Fruit fly (Drosophila melanogaster) whole organism, pupa: ENCODE measurements around the gene CG43246.

Source experiments
- CG10348 ChIP-seq: fragments of 200-800 bp; sonication (Bioruptor generic); IDR thresholded peaks from 2 replicates; pipeline ENCODE4 v1.3.6; 2022; ENCODE audit warnings: missing biosample characterization, missing genetic modification characterization
- CG12605 ChIP-seq: fragments of 200-800 bp; sonication (Bioruptor generic); IDR thresholded peaks from 2 replicates; pipeline ENCODE4 v1.3.6; 2022; ENCODE audit warnings: missing biosample characterization, missing genetic modification characterization
- CG13204 ChIP-seq: fragments of 200-800 bp; sonication (Bioruptor generic); optimal IDR thresholded peaks from 2 replicates; lab custom pipeline; 2018; ENCODE audit warnings: missing biosample characterization, mild to moderate bottlenecking, missing genetic modification characterization, moderate library complexity
- CG14655 ChIP-seq: fragments of 200-800 bp; sonication (Bioruptor generic); optimal IDR thresholded peaks from 3 replicates; lab custom pipeline; 2017; ENCODE audit warnings: mild to moderate bottlenecking, missing biosample characterization, missing genetic modification reagents, missing genetic modification characterization
- CG15710 ChIP-seq: fragments of 200-800 bp; sonication (Bioruptor generic); optimal IDR thresholded peaks from 2 replicates; lab custom pipeline; 2018; ENCODE audit warnings: missing biosample characterization, mild to moderate bottlenecking, missing genetic modification characterization, moderate library complexity
- CG17806 ChIP-seq: fragments of 200-800 bp; sonication (Bioruptor generic); optimal IDR thresholded peaks from 2 replicates; lab custom pipeline; 2018; ENCODE audit warnings: missing biosample characterization, mild to moderate bottlenecking, missing genetic modification characterization, moderate library complexity
- CG32121 ChIP-seq: fragments of 200-800 bp; sonication (Bioruptor generic); IDR thresholded peaks from 2 replicates; pipeline ENCODE4 v1.3.6; 2022; ENCODE audit warnings: missing biosample characterization, missing genetic modification characterization
- CG34367 ChIP-seq: fragments of 200-800 bp; sonication (Bioruptor generic); optimal IDR thresholded peaks from 2 replicates; lab custom pipeline; 2018; ENCODE audit warnings: missing biosample characterization, mild to moderate bottlenecking, missing genetic modification characterization
- CG4496 ChIP-seq: fragments of 200-800 bp; sonication (Bioruptor generic); IDR thresholded peaks from 3 replicates; pipeline ENCODE4 v1.3.6; 2022; ENCODE audit warnings: missing biosample characterization, missing genetic modification characterization
- CG8159 ChIP-seq: fragments of 200-800 bp; sonication (Bioruptor generic); optimal IDR thresholded peaks from 3 replicates; lab custom pipeline; 2018; ENCODE audit warnings: missing biosample characterization, mild to moderate bottlenecking, missing genetic modification characterization, moderate library complexity
- CG8301 ChIP-seq: fragments of 200-800 bp; sonication (Bioruptor generic); optimal IDR thresholded peaks from 2 replicates; lab custom pipeline; 2018; ENCODE audit warnings: missing biosample characterization, mild to moderate bottlenecking, missing genetic modification characterization
- CG9948 ChIP-seq: fragments of 200-800 bp; sonication (Bioruptor generic); optimal IDR thresholded peaks from 2 replicates; lab custom pipeline; 2018; ENCODE audit warnings: missing biosample characterization, mild to moderate bottlenecking, missing genetic modification characterization, moderate library complexity
- D1 ChIP-seq: fragments of 200-800 bp; sonication (Bioruptor generic); optimal IDR thresholded peaks from 2 replicates; lab custom pipeline; 2018; ENCODE audit warnings: missing biosample characterization, mild to moderate bottlenecking, missing genetic modification characterization, moderate library complexity
- EcR ChIP-seq: fragments of 200-800 bp; sonication (Bioruptor generic); optimal IDR thresholded peaks from 3 replicates; lab custom pipeline; 2019; ENCODE audit warnings: missing biosample characterization, missing genetic modification characterization, mild to moderate bottlenecking, moderate library complexity, missing genetic modification reagents
- Ets98B ChIP-seq: fragments of 200-800 bp; sonication (Bioruptor generic); IDR thresholded peaks from 2 replicates; pipeline ENCODE4 v1.3.6; 2022; ENCODE audit warnings: missing biosample characterization, missing genetic modification characterization
- Pif1A ChIP-seq: fragments of 200-800 bp; sonication (Bioruptor generic); optimal IDR thresholded peaks from 3 replicates; lab custom pipeline; 2016; ENCODE audit warnings: missing biosample characterization, missing genetic modification characterization
- Pif1B ChIP-seq: fragments of 200-800 bp; sonication (Bioruptor generic); optimal IDR thresholded peaks from 3 replicates; lab custom pipeline; 2016; ENCODE audit warnings: missing biosample characterization, missing genetic modification characterization
- Snoo ChIP-seq: fragments of 200-800 bp; sonication (Bioruptor generic); optimal IDR thresholded peaks from 3 replicates; lab custom pipeline; 2017; ENCODE audit warnings: missing biosample characterization, mild to moderate bottlenecking, missing genetic modification characterization, inconsistent platforms
- fd96Ca ChIP-seq: fragments of 200-800 bp; sonication (Bioruptor generic); IDR thresholded peaks from 3 replicates; pipeline ENCODE4 v1.3.6; 2022; ENCODE audit warnings: missing biosample characterization, missing genetic modification characterization
- gl ChIP-seq: fragments of 200-800 bp; sonication (Bioruptor generic); optimal IDR thresholded peaks from 2 replicates; lab custom pipeline; 2018; ENCODE audit warnings: missing biosample characterization, mild to moderate bottlenecking, missing genetic modification characterization
- rn ChIP-seq: fragments of 200-800 bp; sonication (Bioruptor generic); IDR thresholded peaks from 2 replicates; pipeline ENCODE4 v1.3.6; 2022; ENCODE audit warnings: missing biosample characterization, missing genetic modification characterization

The CG43246 gene

dm6 chr3L:14546918-14547533 is 10.6 kb downstream of the CG43246 start:
- TF ChIP-seq EcR (GFP tag; lab: Kevin White, UChicago): peak; percentile 0
- TF ChIP-seq CG32121 (GFP tag; lab: Robert Waterston, UW): no peak

dm6 chr3L:14547811-14548765 is 11.7 kb downstream of the CG43246 start:
- TF ChIP-seq CG17806 (tag; lab: Kevin White, UChicago) (no peak), fd96Ca (GFP tag; lab: Robert Waterston, UW) (no peak), Pif1B (GFP tag; lab: Kevin White, UChicago) (no peak), rn (GFP tag; lab: Robert Waterston, UW) (no peak), CG8301 (tag; lab: Kevin White, UChicago) (no peak), Pif1A (no peak)

- no peak for TF ChIP-seq CG4496 (GFP tag; lab: Robert Waterston, UW)
- TF ChIP-seq D1 (tag; lab: Kevin White, UChicago): no peak
- TF ChIP-seq rn (GFP tag; lab: Robert Waterston, UW): no peak
- TF ChIP-seq CG15710 (tag; lab: Kevin White, UChicago): no peak
- no peak for TF ChIP-seq fd96Ca (GFP tag; lab: Robert Waterston, UW)
- TF ChIP-seq CG8159 (tag; lab: Kevin White, UChicago): no peak
- TF ChIP-seq CG17806 (tag; lab: Kevin White, UChicago): no peak
- no peak for TF ChIP-seq CG13204 (GFP tag; lab: Kevin White, UChicago)
- no peak for TF ChIP-seq CG34367
- no peak for TF ChIP-seq Ets98B
- TF ChIP-seq CG8301 (tag; lab: Kevin White, UChicago): no peak
- no peak for TF ChIP-seq CG32121 (GFP tag; lab: Robert Waterston, UW)
- TF ChIP-seq Snoo (tag; lab: Kevin White, UChicago): no peak
- TF ChIP-seq EcR (GFP tag; lab: Kevin White, UChicago): no peak
- TF ChIP-seq gl (tag; lab: Kevin White, UChicago): no peak
- TF ChIP-seq Pif1A: no peak
- no peak for TF ChIP-seq CG14655 (GFP tag; lab: Kevin White, UChicago)
- no peak for TF ChIP-seq CG10348
- no peak for TF ChIP-seq CG9948 (tag; lab: Kevin White, UChicago)
- no peak for TF ChIP-seq Pif1B (GFP tag; lab: Kevin White, UChicago)
Measured at dm6 chr3L:14549215-14549614, 12.8 kb downstream of the CG43246 start.

dm6 chr3L:14549958-14550357 is 13.5 kb downstream of the CG43246 start:
- TF ChIP-seq Pif1A (no peak), CG13204 (GFP tag; lab: Kevin White, UChicago) (no peak), CG14655 (GFP tag; lab: Kevin White, UChicago) (no peak), CG10348 (no peak), rn (GFP tag; lab: Robert Waterston, UW) (no peak), D1 (tag; lab: Kevin White, UChicago) (no peak)

- TF ChIP-seq CG32121 (GFP tag; lab: Robert Waterston, UW) (peak; percentile 94), Snoo (tag; lab: Kevin White, UChicago) (peak; percentile 94), rn (GFP tag; lab: Robert Waterston, UW) (peak; percentile 66; the same call in 1 of the 2 replicates), CG34367 (peak; percentile 89), fd96Ca (GFP tag; lab: Robert Waterston, UW) (no peak; the same call in 1 of the 3 replicates), CG4496 (GFP tag; lab: Robert Waterston, UW) (peak; percentile 87), CG17806 (tag; lab: Kevin White, UChicago) (peak; percentile 89), CG8159 (tag; lab: Kevin White, UChicago) (peak; percentile 90), CG10348 (0 out of 2 replicates have a peak, but pooled peaks have one; percentile 37), Pif1A (peak; percentile 94), CG15710 (tag; lab: Kevin White, UChicago) (peak; percentile 91), CG12605 (GFP tag; lab: Robert Waterston, UW) (peak; percentile 85), Ets98B (peak; percentile 89), D1 (tag; lab: Kevin White, UChicago) (peak; percentile 57), CG13204 (GFP tag; lab: Kevin White, UChicago) (peak; percentile 82), CG14655 (GFP tag; lab: Kevin White, UChicago) (peak; percentile 88), Pif1B (GFP tag; lab: Kevin White, UChicago) (peak; percentile 90), EcR (GFP tag; lab: Kevin White, UChicago) (peak; percentile 81), CG9948 (tag; lab: Kevin White, UChicago) (peak; percentile 87), gl (tag; lab: Kevin White, UChicago) (peak; percentile 85), CG8301 (tag; lab: Kevin White, UChicago) (peak; percentile 90)
Measured at dm6 chr3L:14550839-14551415, 14.5 kb downstream of the CG43246 start, which contains the start of gene Gbs-70E. TSS of gene Gbs-70E (minus strand) at chr3L:14550975.
